Fruit fly (Drosophila melanogaster) whole organism, adult: ENCODE data around the gene CG14636.

Experiments used
- CG11617 ChIP-seq: fragments of 200-800 bp; sonication (Bioruptor generic); optimal IDR thresholded peaks from 2 replicates; lab custom pipeline; 2017; ENCODE audit warnings: mild to moderate bottlenecking, missing biosample characterization, missing genetic modification reagents, missing genetic modification characterization
- CG12768 ChIP-seq: fragments of 200-800 bp; sonication (Bioruptor generic); optimal IDR thresholded peaks from 2 replicates; lab custom pipeline; 2017; ENCODE audit warnings: missing biosample characterization, missing genetic modification characterization, mild to moderate bottlenecking, moderate library complexity, missing genetic modification reagents
- CG14711 ChIP-seq: fragments of 200-800 bp; sonication (Bioruptor generic); optimal IDR thresholded peaks from 2 replicates; lab custom pipeline; 2018; ENCODE audit warnings: missing biosample characterization, mild to moderate bottlenecking, missing genetic modification characterization, moderate library complexity
- CG1620 ChIP-seq: fragments of 200-800 bp; sonication (Bioruptor generic); optimal IDR thresholded peaks from 2 replicates; lab custom pipeline; 2016; ENCODE audit warnings: missing biosample characterization, missing genetic modification characterization
- CG33017 ChIP-seq: fragments of 200-800 bp; sonication (Bioruptor generic); optimal IDR thresholded peaks from 2 replicates; lab custom pipeline; 2018; ENCODE audit warnings: missing biosample characterization, mild to moderate bottlenecking, missing genetic modification characterization, moderate library complexity
- CG7045 ChIP-seq: fragments of 200-800 bp; sonication (Bioruptor generic); optimal IDR thresholded peaks from 2 replicates; lab custom pipeline; 2017; ENCODE audit warnings: missing biosample characterization, mild to moderate bottlenecking, missing genetic modification characterization
- Crg-1 ChIP-seq: fragments of 200-800 bp; sonication (Bioruptor generic); optimal IDR thresholded peaks from 2 replicates; lab custom pipeline; 2016; ENCODE audit warnings: missing biosample characterization, missing genetic modification characterization
- Hr96 ChIP-seq: fragments of 200-800 bp; sonication (Bioruptor generic); optimal IDR thresholded peaks from 2 replicates; lab custom pipeline; 2016; ENCODE audit warnings: missing biosample characterization, missing genetic modification characterization
- Mnt ChIP-seq: fragments of 200-800 bp; sonication (Bioruptor generic); optimal IDR thresholded peaks from 2 replicates; lab custom pipeline; 2016; ENCODE audit warnings: missing biosample characterization, mild to moderate bottlenecking, missing genetic modification characterization
- bab1 ChIP-seq: fragments of 200-800 bp; sonication (Bioruptor generic); optimal IDR thresholded peaks from 3 replicates; lab custom pipeline; 2019; ENCODE audit warnings: missing biosample characterization, mild to moderate bottlenecking, missing genetic modification characterization, moderate library complexity
- cic ChIP-seq: fragments of 200-800 bp; sonication (Bioruptor generic); optimal IDR thresholded peaks from 2 replicates; lab custom pipeline; 2017; ENCODE audit warnings: missing biosample characterization, mild to moderate bottlenecking, missing genetic modification characterization, moderate library complexity
- kay ChIP-seq: fragments of 200-800 bp; sonication (Bioruptor generic); peaks from one replicate; lab custom pipeline; 2016; ENCODE audit warnings: missing biosample characterization, missing genetic modification characterization, borderline replicate concordance
- tj ChIP-seq: fragments of 200-800 bp; sonication (Bioruptor generic); optimal IDR thresholded peaks from 3 replicates; lab custom pipeline; 2017; ENCODE audit warnings: missing biosample characterization, mild to moderate bottlenecking, missing genetic modification characterization, moderate library complexity
- toe ChIP-seq: fragments of 200-800 bp; sonication (Bioruptor generic); optimal IDR thresholded peaks from 2 replicates; lab custom pipeline; 2016; ENCODE audit warnings: missing biosample characterization, missing genetic modification characterization

DNA sequence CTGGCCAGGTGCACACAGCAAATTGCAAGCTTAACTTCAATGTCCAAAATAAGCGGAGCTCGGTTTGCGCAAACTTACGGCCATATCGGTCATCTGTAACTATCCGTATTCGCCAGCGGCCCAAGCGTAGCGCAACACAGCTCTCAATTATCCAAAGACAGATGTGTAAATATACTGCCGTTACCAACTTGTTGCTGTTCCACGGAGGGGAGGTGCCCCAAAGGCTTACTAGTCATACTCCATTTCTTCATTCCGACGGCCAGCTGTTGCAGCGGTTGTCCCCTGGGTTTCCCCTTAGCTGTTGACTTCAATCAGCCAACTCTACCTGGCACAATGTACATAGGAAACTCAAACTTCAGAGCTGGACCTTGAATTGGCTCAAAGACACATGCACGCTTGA lies 4.9 kb upstream of the CG14636 start, which contains the start of gene CG31516:
- TF ChIP-seq kay (no peak), CG12768 (GFP tag; lab: Kevin White, UChicago) (no peak), bab1 (GFP tag; lab: Kevin White, UChicago) (no peak), Hr96 (GFP tag; lab: Kevin White, UChicago) (no peak), tj (GFP tag; lab: Kevin White, UChicago) (no peak), CG14711 (tag; lab: Kevin White, UChicago) (no peak), Crg-1 (no peak), toe (GFP tag; lab: Kevin White, UChicago) (no peak), CG11617 (GFP tag; lab: Kevin White, UChicago) (no peak), CG7045 (GFP tag; lab: Kevin White, UChicago) (no peak), CG1620 (GFP tag; lab: Kevin White, UChicago) (no peak), Mnt (GFP tag; lab: Kevin White, UChicago) (no peak), CG33017 (tag; lab: Kevin White, UChicago) (no peak), cic (GFP tag; lab: Kevin White, UChicago) (no peak)
